Worm (Caenorhabditis elegans): ENCODE results near the gene ttll-4.

DNA sequence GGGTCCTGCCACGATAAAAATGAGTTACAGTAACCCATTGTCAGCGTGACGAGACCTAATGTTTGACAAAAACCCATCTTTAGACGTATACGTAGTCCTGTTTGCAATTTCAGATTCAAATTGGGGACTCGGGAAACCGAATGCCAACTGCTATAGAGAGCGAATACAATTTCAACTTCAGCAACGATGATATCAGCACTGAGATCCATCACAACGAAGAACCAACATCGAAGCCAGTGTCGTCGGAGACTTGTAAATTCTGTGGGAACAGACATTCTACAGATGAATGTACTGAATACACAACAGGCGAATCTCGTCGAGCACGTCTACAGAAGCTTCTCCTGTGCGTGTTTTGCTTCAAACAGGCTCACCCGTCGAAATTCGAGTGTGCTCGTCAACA, 38.4 kb upstream of the ttll-4 start:
- TF ChIP-seq pha-4 (tag; optimal IDR thresholded peaks at IDR 0.05): no peak
- no peak for TF ChIP-seq nhr-11 (tag; optimal IDR thresholded peaks at IDR 0.05)
